Worm (Caenorhabditis elegans): ENCODE data around the gene oac-53.

Gene oac-53

ce11 chrV:16640366-16640765 is 12.6 kb upstream of the oac-53 start (continued):
- TF ChIP-seq F37B4.10 (GFP tag; IDR thresholded peaks at IDR 0.05) (no peak), pha-4 (tag; optimal IDR thresholded peaks at IDR 0.05) (no peak), athp-1 (tag; optimal IDR thresholded peaks at IDR 0.05) (peak; percentile 7), ztf-22 (GFP tag; optimal IDR thresholded peaks at IDR 0.05) (no peak), snpc-1.1 (tag; optimal IDR thresholded peaks at IDR 0.05; ENCODE audit: insufficient read depth) (peak; percentile 51), lin-35 (GFP tag; optimal IDR thresholded peaks at IDR 0.05) (no peak), ztf-26 (tag; optimal IDR thresholded peaks at IDR 0.05) (no peak), egrh-3 (GFP tag; IDR thresholded peaks at IDR 0.05) (no peak), snpc-4 (GFP tag; optimal IDR thresholded peaks at IDR 0.05) (peak; percentile 63), snpc-4 (tag; optimal IDR thresholded peaks at IDR 0.05) (peak in 2 of 4 experiments; percentile 18 to 83), F49E8.2 (tag; optimal IDR thresholded peaks at IDR 0.05; ENCODE audit: insufficient read depth) (peak; percentile 10), akir-1 (GFP tag; optimal IDR thresholded peaks at IDR 0.05) (no peak), fkh-3 (tag; optimal IDR thresholded peaks at IDR 0.05) (no peak), hlh-26 (GFP tag; conservative IDR thresholded peaks at IDR 0.05) (no peak), ceh-27 (GFP tag; optimal IDR thresholded peaks at IDR 0.05) (no peak), bed-1 (GFP tag; IDR thresholded peaks at IDR 0.05) (no peak), Y95B8A.8 (GFP tag; IDR thresholded peaks at IDR 0.05) (no peak), aptf-3 (GFP tag; IDR thresholded peaks at IDR 0.05) (no peak), F22D6.2 (tag; optimal IDR thresholded peaks at IDR 0.05) (no peak), dpff-1 (tag; optimal IDR thresholded peaks at IDR 0.05) (no peak), K12H6.12 (tag; optimal IDR thresholded peaks at IDR 0.05) (no peak), C17E4.6 (GFP tag; IDR thresholded peaks at IDR 0.05) (no peak), attf-3 (GFP tag; conservative IDR thresholded peaks at IDR 0.05) (no peak), mcd-1 (GFP tag; IDR thresholded peaks at IDR 0.05) (0 out of 2 replicates have a peak, but pooled peaks have one; percentile 15), ets-4 (GFP tag; optimal IDR thresholded peaks at IDR 0.05) (no peak), cebp-2 (GFP tag; IDR thresholded peaks at IDR 0.05) (0 out of 2 replicates have a peak, but pooled peaks have one; percentile 77), C06A6.2 (GFP tag; conservative IDR thresholded peaks at IDR 0.05) (no peak), F57C9.4 (tag; optimal IDR thresholded peaks at IDR 0.05) (no peak), bed-2 (GFP tag; IDR thresholded peaks at IDR 0.05) (no peak), lin-40 (tag; optimal IDR thresholded peaks at IDR 0.05) (no peak), nhr-27 (tag; optimal IDR thresholded peaks at IDR 0.05) (no peak), rpc-1 (optimal IDR thresholded peaks at IDR 0.05) (peak; percentile 70), rpc-1 (tag; optimal IDR thresholded peaks at IDR 0.05) (peak; percentile 85), F52B5.7 (tag; optimal IDR thresholded peaks at IDR 0.05) (no peak), ceh-91 (GFP tag; IDR thresholded peaks at IDR 0.05) (no peak), K11D2.4 (GFP tag; IDR thresholded peaks at IDR 0.05) (no peak), B0336.3 (GFP tag; IDR thresholded peaks at IDR 0.05) (no peak), tlf-1 (GFP tag; optimal IDR thresholded peaks at IDR 0.05) (no peak), unc-62 (GFP tag; optimal IDR thresholded peaks at IDR 0.05) (no peak), attf-5 (GFP tag; optimal IDR thresholded peaks at IDR 0.05) (no peak), madf-8 (GFP tag; conservative IDR thresholded peaks at IDR 0.05) (no peak), cebp-1 (GFP tag; IDR thresholded peaks at IDR 0.05) (no peak), cebp-1 (tag; optimal IDR thresholded peaks at IDR 0.05) (no peak), let-607 (tag; optimal IDR thresholded peaks at IDR 0.05) (no peak), ztf-3 (GFP tag; optimal IDR thresholded peaks at IDR 0.05) (no peak), lin-54 (GFP tag; optimal IDR thresholded peaks at IDR 0.05) (peak; percentile 16), D2030.7 (GFP tag; IDR thresholded peaks at IDR 0.05) (peak; percentile 37; the same call in 1 of the 2 replicates), rcor-1 (GFP tag; IDR thresholded peaks at IDR 0.05) (no peak), tbx-9 (tag; optimal IDR thresholded peaks at IDR 0.05; ENCODE audit: borderline replicate concordance) (no peak), hrde-1 (tag; optimal IDR thresholded peaks at IDR 0.05; ENCODE audit: borderline replicate concordance) (peak; percentile 22)

Data from whole organism, young adult.